Worm (Caenorhabditis elegans): ENCODE measurements around the gene F56D5.6.

Gene F56D5.6

DNA sequence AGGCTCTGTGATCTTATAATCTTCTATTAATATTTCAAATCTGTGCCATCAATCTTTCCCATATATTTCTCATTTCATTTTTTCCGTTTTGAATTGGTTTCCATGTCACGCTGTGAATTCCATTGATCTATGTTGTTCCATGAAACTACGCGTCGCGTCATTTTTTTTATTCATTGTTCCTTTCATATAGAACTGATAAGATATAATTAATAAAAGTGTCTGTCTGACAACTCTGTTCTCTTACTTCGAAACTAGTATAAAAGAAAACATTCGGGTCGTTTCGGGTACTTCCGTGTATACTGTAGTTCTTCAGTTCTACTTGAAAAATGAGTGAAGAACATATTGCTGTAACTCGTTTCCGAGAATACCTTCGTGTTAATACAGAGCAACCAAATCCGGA, 27.2 kb upstream of the F56D5.6 start, which contains the start of gene C10C5.3:
TSS of gene C10C5.3 (plus strand) at position 301 of the 400 bp plus-strand sequence.
- no peak for TF ChIP-seq pax-1 (tag; optimal IDR thresholded peaks at IDR 0.05)
- TF ChIP-seq ceh-6 (GFP tag; optimal IDR thresholded peaks at IDR 0.05): no peak
- TF ChIP-seq madf-2 (tag; optimal IDR thresholded peaks at IDR 0.05): no peak
- TF ChIP-seq lin-11 (tag; optimal IDR thresholded peaks at IDR 0.05): no peak
- no peak for TF ChIP-seq hlh-8 (tag; optimal IDR thresholded peaks at IDR 0.05)
- no peak for TF ChIP-seq ceh-19 (GFP tag; optimal IDR thresholded peaks at IDR 0.05)
- no peak for TF ChIP-seq ceh-30 (tag; optimal IDR thresholded peaks at IDR 0.05)
- TF ChIP-seq tbx-7 (tag; optimal IDR thresholded peaks at IDR 0.05): no peak
- no peak for TF ChIP-seq hlh-13 (GFP tag; optimal IDR thresholded peaks at IDR 0.05)
- TF ChIP-seq unc-3 (GFP tag; conservative IDR thresholded peaks at IDR 0.05): no peak
- no peak for TF ChIP-seq unc-3 (tag; optimal IDR thresholded peaks at IDR 0.05)
- no peak for TF ChIP-seq dmd-4 (tag; optimal IDR thresholded peaks at IDR 0.05; ENCODE audit: borderline replicate concordance)
- no peak for TF ChIP-seq ceh-18 (tag; optimal IDR thresholded peaks at IDR 0.05)

DNA sequence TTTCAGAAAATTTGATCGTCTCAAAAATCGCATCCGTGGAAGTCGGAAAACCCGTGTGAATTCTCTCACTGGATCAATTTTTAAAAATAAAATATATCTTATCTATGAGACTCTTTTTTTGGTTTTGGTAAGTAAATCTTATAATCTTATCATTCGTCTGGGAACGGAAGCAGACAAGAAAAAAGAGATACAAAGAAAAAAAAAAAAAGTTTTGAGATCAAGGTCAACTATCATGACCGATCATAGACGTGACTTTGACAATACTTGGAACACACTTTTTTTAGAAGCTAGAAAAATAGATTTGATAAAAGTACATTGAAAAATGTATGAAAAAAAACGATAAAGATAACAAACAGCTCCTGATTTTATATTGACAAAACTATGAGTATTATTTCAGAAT, 25.2 kb upstream of the F56D5.6 start:
- TF ChIP-seq ceh-14 (tag; optimal IDR thresholded peaks at IDR 0.05) (no peak), eyg-1 (tag; optimal IDR thresholded peaks at IDR 0.05) (no peak), dmd-4 (tag; optimal IDR thresholded peaks at IDR 0.05; ENCODE audit: borderline replicate concordance) (no peak), npax-4 (tag; optimal IDR thresholded peaks at IDR 0.05) (no peak)

- no peak for TF ChIP-seq pag-3 (tag; optimal IDR thresholded peaks at IDR 0.05; ENCODE audit: borderline replicate concordance)
- no peak for TF ChIP-seq ztf-16 (tag; optimal IDR thresholded peaks at IDR 0.05)
- TF ChIP-seq elt-4 (tag; optimal IDR thresholded peaks at IDR 0.05): no peak
- no peak for TF ChIP-seq C38D4.7 (GFP tag; optimal IDR thresholded peaks at IDR 0.05)
- no peak for TF ChIP-seq sdc-2 (tag; optimal IDR thresholded peaks at IDR 0.05)
- TF ChIP-seq pros-1 (tag; optimal IDR thresholded peaks at IDR 0.05): no peak
- no peak for TF ChIP-seq C08G9.2 (tag; optimal IDR thresholded peaks at IDR 0.05)
- no peak for TF ChIP-seq ceh-22 (tag; optimal IDR thresholded peaks at IDR 0.05)
- no peak for TF ChIP-seq pha-2 (tag; optimal IDR thresholded peaks at IDR 0.05)
- TF ChIP-seq nhr-11 (tag; optimal IDR thresholded peaks at IDR 0.05): no peak
- TF ChIP-seq fax-1 (tag; optimal IDR thresholded peaks at IDR 0.05): no peak
- no peak for TF ChIP-seq sox-2 (GFP tag; IDR thresholded peaks at IDR 0.05)
Observed at ce11 chrIV:9378272-9378671, 23.4 kb upstream of the F56D5.6 start, which contains the start of gene C10C5.4. Gene C10C5.4 (plus strand): TSS chrIV:9378552.

ce11 chrIV:9381136-9381535, 20.6 kb upstream of the F56D5.6 start, which contains the start of gene C10C5.5:
Gene C10C5.5 (plus strand): TSS chrIV:9381436.
- no peak for TF ChIP-seq pax-1 (tag; optimal IDR thresholded peaks at IDR 0.05)
- no peak for TF ChIP-seq mec-3 (tag; optimal IDR thresholded peaks at IDR 0.05; ENCODE audit: borderline replicate concordance)
- no peak for TF ChIP-seq Y22D7AL.16 (tag; optimal IDR thresholded peaks at IDR 0.05)
- no peak for TF ChIP-seq lin-11 (tag; optimal IDR thresholded peaks at IDR 0.05)
- peak; percentile 23 for TF ChIP-seq elt-2 (tag; optimal IDR thresholded peaks at IDR 0.05)
- no peak for TF ChIP-seq hlh-13 (GFP tag; optimal IDR thresholded peaks at IDR 0.05)

DNA sequence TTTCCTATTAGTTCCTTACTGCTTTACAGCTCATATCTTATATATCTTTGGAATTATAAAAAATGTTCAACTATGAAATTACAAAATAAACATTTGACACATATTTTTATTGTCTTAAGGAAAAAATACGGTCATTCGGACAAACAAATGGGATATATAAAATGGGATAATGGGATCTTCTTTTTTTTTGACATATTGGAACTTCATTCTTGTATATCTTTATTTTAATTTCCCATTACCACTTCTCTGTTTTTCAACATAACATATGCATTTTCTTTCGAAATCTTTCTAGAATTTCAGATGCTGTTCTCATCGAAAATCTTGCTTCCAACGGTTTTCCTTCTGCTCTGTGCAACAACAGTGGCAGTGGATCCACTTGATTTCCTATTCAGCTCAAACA, 16.9 kb upstream of the F56D5.6 start, which contains the start of gene C10C5.7:
TSS of gene C10C5.7 (plus strand) at position 301 of the 400 bp plus-strand sequence.
- TF ChIP-seq mec-3 (tag; optimal IDR thresholded peaks at IDR 0.05; ENCODE audit: borderline replicate concordance) (no peak), odd-2 (tag; optimal IDR thresholded peaks at IDR 0.05) (no peak), lin-11 (tag; optimal IDR thresholded peaks at IDR 0.05) (no peak), ceh-22 (tag; optimal IDR thresholded peaks at IDR 0.05) (no peak), ceh-31 (tag; optimal IDR thresholded peaks at IDR 0.05) (no peak)

- TF ChIP-seq pax-1 (tag; optimal IDR thresholded peaks at IDR 0.05) (no peak), unc-42 (tag; optimal IDR thresholded peaks at IDR 0.05) (peak; percentile 51), hlh-30 (tag; optimal IDR thresholded peaks at IDR 0.05; ENCODE audit: insufficient read depth) (peak; percentile 62), sdc-2 (tag; optimal IDR thresholded peaks at IDR 0.05) (no peak), sox-2 (GFP tag; IDR thresholded peaks at IDR 0.05) (no peak), nfya-1 (tag; optimal IDR thresholded peaks at IDR 0.05) (peak; percentile 13)
Observed at ce11 chrIV:9386038-9386437, 15.7 kb upstream of the F56D5.6 start, which contains the start of gene daf-15. Gene daf-15 (plus strand): TSS chrIV:9386208.

Data from whole organism, late embryonic.